In the genomic region with DNA sequence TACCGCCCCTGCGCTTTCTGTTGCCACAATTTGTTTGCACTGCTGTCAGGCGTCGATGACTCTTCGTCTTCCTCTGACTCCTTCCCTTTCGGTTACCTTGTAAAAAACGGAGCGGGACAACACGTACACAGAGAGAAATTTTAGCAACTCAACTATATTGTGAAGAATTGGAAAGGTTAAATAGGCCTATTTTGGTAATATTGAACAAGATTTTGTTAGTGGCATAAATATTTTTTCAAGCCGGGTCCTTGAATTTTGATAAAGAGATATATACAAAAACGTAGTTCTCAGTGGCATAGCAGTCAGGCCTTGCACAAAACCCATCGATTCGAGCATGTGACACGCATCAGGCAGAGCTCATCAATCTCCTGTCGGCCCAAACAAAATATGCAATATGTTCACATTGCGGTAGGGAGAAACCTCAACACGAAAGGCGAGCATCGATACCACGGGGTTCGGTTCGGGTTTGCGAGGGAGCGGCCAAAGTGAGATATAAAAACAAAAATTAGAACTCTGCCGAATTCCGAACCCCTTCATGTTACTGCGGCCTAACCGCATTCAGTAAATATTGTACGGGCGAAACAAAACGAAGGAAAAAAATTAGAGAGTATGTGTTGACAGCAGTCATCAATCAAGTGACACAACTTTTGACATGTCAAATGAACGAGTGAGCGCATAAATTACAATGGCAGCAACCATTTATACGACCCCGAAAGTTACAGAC, we compare ENCODE assay signal across 1 fruit fly cellular context.
TF ChIP-seq lines count a peak whose summit lies in the region.

No protein-coding gene starts in this region.

TF ChIP-seq in whole organism, embryonic, 481 proteins besides CTCF, POLR2A, EP300 and RAD21 (continued from another document and continues in another):
- no peak for TF ChIP-seq CG11247 (GFP tag; IDR thresholded peaks at IDR 0.05; lab: Robert Waterston, UW)
- peak; percentile 62 for TF ChIP-seq slbo (GFP tag; IDR thresholded peaks at IDR 0.05; lab: Robert Waterston, UW)
- TF ChIP-seq Max (GFP tag; optimal IDR thresholded peaks at IDR 0.05; lab: Kevin White, UChicago) = peak; percentile 73
- peak in 1 of 3 experiments; percentile 75 for TF ChIP-seq lola (GFP tag; optimal IDR thresholded peaks at IDR 0.05; lab: Kevin White, UChicago)
- TF ChIP-seq MTF-1 (GFP tag; optimal IDR thresholded peaks at IDR 0.05; lab: Kevin White, UChicago; ENCODE audit: borderline replicate concordance) = peak; percentile 66
- TF ChIP-seq dysf (GFP tag; IDR thresholded peaks at IDR 0.05; lab: Robert Waterston, UW) = peak; percentile 52; the same call in 2 of the 3 replicates
- peak; percentile 77 for TF ChIP-seq CG7271 (tag; optimal IDR thresholded peaks at IDR 0.05; lab: Kevin White, UChicago)
- TF ChIP-seq sisA (GFP tag; IDR thresholded peaks at IDR 0.05; lab: Robert Waterston, UW) = peak; percentile 53
- TF ChIP-seq prd (optimal IDR thresholded peaks at IDR 0.05; lab: Kevin White, UChicago) = no peak
- TF ChIP-seq prd (GFP tag; IDR thresholded peaks at IDR 0.05; lab: Robert Waterston, UW) = peak; percentile 92
- peak; percentile 24; the same call in 1 of the 2 replicates for TF ChIP-seq CG32532 (GFP tag; IDR thresholded peaks at IDR 0.05; lab: Robert Waterston, UW)
- peak; percentile 46; the same call in 2 of the 3 replicates for TF ChIP-seq Aef1 (GFP tag; IDR thresholded peaks at IDR 0.05; lab: Robert Waterston, UW)
- TF ChIP-seq CG9727 (GFP tag; optimal IDR thresholded peaks at IDR 0.05; lab: Kevin White, UChicago) = peak; percentile 93
- TF ChIP-seq amos (GFP tag; IDR thresholded peaks at IDR 0.05; lab: Robert Waterston, UW; ENCODE audit: partially characterized antibody) = no peak
- no peak for TF ChIP-seq CG10565 (GFP tag; optimal IDR thresholded peaks at IDR 0.05; lab: Kevin White, UChicago)
- TF ChIP-seq hth (optimal IDR thresholded peaks at IDR 0.05; lab: Kevin White, UChicago) = peak; percentile 96
- peak; percentile 55 for TF ChIP-seq ssp (GFP tag; IDR thresholded peaks at IDR 0.05; lab: Robert Waterston, UW)
- peak; percentile 46; the same call in 1 of the 2 replicates for TF ChIP-seq Nf-YA (GFP tag; IDR thresholded peaks at IDR 0.05; lab: Robert Waterston, UW)
- TF ChIP-seq eyg (GFP tag; optimal IDR thresholded peaks at IDR 0.05; lab: Kevin White, UChicago) = peak; percentile 44
- TF ChIP-seq tin (GFP tag; optimal IDR thresholded peaks at IDR 0.05; lab: Kevin White, UChicago) = peak; percentile 75
- no peak for TF ChIP-seq CG6791 (GFP tag; IDR thresholded peaks at IDR 0.05; lab: Robert Waterston, UW; ENCODE audit: partially characterized antibody)
- TF ChIP-seq CG15601 (tag; optimal IDR thresholded peaks at IDR 0.05; lab: Kevin White, UChicago) = peak; percentile 73
- peak; percentile 88 for TF ChIP-seq Camta (GFP tag; optimal IDR thresholded peaks at IDR 0.05; lab: Kevin White, UChicago)
- peak; percentile 19 for TF ChIP-seq CG4617 (GFP tag; optimal IDR thresholded peaks at IDR 0.05; lab: Kevin White, UChicago; ENCODE audit: borderline replicate concordance)
- TF ChIP-seq ttk (GFP tag; IDR thresholded peaks at IDR 0.05; lab: Robert Waterston, UW) = no peak
- TF ChIP-seq Sox100B (GFP tag; optimal IDR thresholded peaks at IDR 0.05; lab: Kevin White, UChicago) = peak; percentile 62
- TF ChIP-seq yki (optimal IDR thresholded peaks at IDR 0.05; lab: Kevin White, UChicago) = no peak
- TF ChIP-seq az2 (GFP tag; optimal IDR thresholded peaks at IDR 0.05; lab: Kevin White, UChicago) = peak; percentile 55
- peak; percentile 83 for TF ChIP-seq CG4424 (GFP tag; optimal IDR thresholded peaks at IDR 0.05; lab: Kevin White, UChicago)
- no peak for TF ChIP-seq CG9797 (GFP tag; optimal IDR thresholded peaks at IDR 0.05; lab: Kevin White, UChicago)
- TF ChIP-seq HLH4C (GFP tag; IDR thresholded peaks at IDR 0.05; lab: Robert Waterston, UW; ENCODE audit: partially characterized antibody) = no peak
- TF ChIP-seq CG6272 (GFP tag; IDR thresholded peaks at IDR 0.05; lab: Robert Waterston, UW) = peak; percentile 39; the same call in 1 of the 2 replicates
- peak; percentile 67; the same call in 1 of the 2 replicates for TF ChIP-seq dati (GFP tag; IDR thresholded peaks at IDR 0.05; lab: Robert Waterston, UW)
- TF ChIP-seq CG3995 (GFP tag; optimal IDR thresholded peaks at IDR 0.05; lab: Kevin White, UChicago) = no peak
- TF ChIP-seq C15 (GFP tag; IDR thresholded peaks at IDR 0.05; lab: Robert Waterston, UW) = no peak
- TF ChIP-seq CG8281 (tag; optimal IDR thresholded peaks at IDR 0.05; lab: Kevin White, UChicago) = peak; percentile 19
- TF ChIP-seq Mrtf (GFP tag; IDR thresholded peaks at IDR 0.05; lab: Robert Waterston, UW) = 0 out of 3 replicates have a peak, but pooled peaks have one; percentile 41
- TF ChIP-seq croc (GFP tag; conservative IDR thresholded peaks at IDR 0.05; lab: Robert Waterston, UW) = peak; percentile 75
- TF ChIP-seq CG12299 (tag; optimal IDR thresholded peaks at IDR 0.05; lab: Kevin White, UChicago) = no peak
- TF ChIP-seq CG12071 (GFP tag; optimal IDR thresholded peaks at IDR 0.05; lab: Kevin White, UChicago) = peak; percentile 39
- TF ChIP-seq klu (GFP tag; IDR thresholded peaks at IDR 0.05; lab: Robert Waterston, UW) = peak; percentile 71
- no peak for TF ChIP-seq CG43689 (GFP tag; IDR thresholded peaks at IDR 0.05; lab: Robert Waterston, UW)
- TF ChIP-seq CG12744 (GFP tag; optimal IDR thresholded peaks at IDR 0.05; lab: Kevin White, UChicago) = peak; percentile 50
- TF ChIP-seq CG8944 (GFP tag; optimal IDR thresholded peaks at IDR 0.05; lab: Kevin White, UChicago) = peak; percentile 68
- peak; percentile 16 for TF ChIP-seq D19A (tag; optimal IDR thresholded peaks at IDR 0.05; lab: Kevin White, UChicago)
- TF ChIP-seq CG12219 (GFP tag; optimal IDR thresholded peaks at IDR 0.05; lab: Kevin White, UChicago) = peak; percentile 15
- TF ChIP-seq Ets65A (GFP tag; lab: Kevin White, UChicago) = peak; percentile 95
- TF ChIP-seq CG10959 (GFP tag; IDR thresholded peaks at IDR 0.05; lab: Robert Waterston, UW) = peak; percentile 92
- TF ChIP-seq CG14710 (tag; optimal IDR thresholded peaks at IDR 0.05; lab: Kevin White, UChicago) = peak; percentile 90
- no peak for TF ChIP-seq BEAF-32 (GFP tag; optimal IDR thresholded peaks at IDR 0.05; lab: Kevin White, UChicago)
- no peak for TF ChIP-seq Opbp (GFP tag; IDR thresholded peaks at IDR 0.05; lab: Robert Waterston, UW; ENCODE audit: partially characterized antibody)
- peak; percentile 50 for TF ChIP-seq scrt (GFP tag; optimal IDR thresholded peaks at IDR 0.05; lab: Kevin White, UChicago)
- TF ChIP-seq eve (GFP tag; optimal IDR thresholded peaks at IDR 0.05; lab: Kevin White, UChicago) = peak; percentile 45 to 62
- peak; percentile 56 for TF ChIP-seq CG14667 (GFP tag; IDR thresholded peaks at IDR 0.05; lab: Robert Waterston, UW)
- TF ChIP-seq Side (GFP tag; optimal IDR thresholded peaks at IDR 0.05; lab: Kevin White, UChicago) = peak; percentile 83
- TF ChIP-seq CG6175 (GFP tag; IDR thresholded peaks at IDR 0.05; lab: Robert Waterston, UW) = no peak
- TF ChIP-seq CG17328 (GFP tag; IDR thresholded peaks at IDR 0.05; lab: Robert Waterston, UW) = peak; percentile 87
- peak; percentile 52 for TF ChIP-seq en (GFP tag; optimal IDR thresholded peaks at IDR 0.05; lab: Kevin White, UChicago)
- TF ChIP-seq exex (tag; optimal IDR thresholded peaks at IDR 0.05; lab: Kevin White, UChicago) = no peak
- TF ChIP-seq H2.0 (GFP tag; IDR thresholded peaks at IDR 0.05; lab: Robert Waterston, UW) = peak; percentile 58
- no peak for TF ChIP-seq Scr (GFP tag; IDR thresholded peaks at IDR 0.05; lab: Robert Waterston, UW; ENCODE audit: partially characterized antibody)
- TF ChIP-seq MESR4 (GFP tag; optimal IDR thresholded peaks at IDR 0.05; lab: Kevin White, UChicago) = peak; percentile 6
- TF ChIP-seq vvl (GFP tag; IDR thresholded peaks at IDR 0.05; lab: Robert Waterston, UW) = peak; percentile 82
- TF ChIP-seq CG8388 (GFP tag; optimal IDR thresholded peaks at IDR 0.05; lab: Kevin White, UChicago) = peak; percentile 42
- TF ChIP-seq stc (GFP tag; IDR thresholded peaks at IDR 0.05; lab: Robert Waterston, UW) = peak; percentile 51
- TF ChIP-seq CG5245 (GFP tag; optimal IDR thresholded peaks at IDR 0.05; lab: Kevin White, UChicago) = peak; percentile 70
- peak; percentile 67 for TF ChIP-seq tio (GFP tag; optimal IDR thresholded peaks at IDR 0.05; lab: Kevin White, UChicago)
- TF ChIP-seq peb (GFP tag; IDR thresholded peaks at IDR 0.05; lab: Robert Waterston, UW) = peak; percentile 69
- TF ChIP-seq chn (GFP tag; optimal IDR thresholded peaks at IDR 0.05; lab: Kevin White, UChicago) = peak; percentile 74
- peak; percentile 49 for TF ChIP-seq CG12659 (GFP tag; optimal IDR thresholded peaks at IDR 0.05; lab: Kevin White, UChicago)
- TF ChIP-seq CG6654 (GFP tag; optimal IDR thresholded peaks at IDR 0.05; lab: Kevin White, UChicago) = peak; percentile 29
- TF ChIP-seq ind (GFP tag; optimal IDR thresholded peaks at IDR 0.05; lab: Kevin White, UChicago) = peak; percentile 62
- TF ChIP-seq E2f1 (GFP tag; IDR thresholded peaks at IDR 0.05; lab: Robert Waterston, UW) = peak; percentile 70
- TF ChIP-seq org-1 (GFP tag; optimal IDR thresholded peaks at IDR 0.05; lab: Kevin White, UChicago) = peak; percentile 31
- TF ChIP-seq CG10543 (GFP tag; optimal IDR thresholded peaks at IDR 0.05; lab: Kevin White, UChicago) = no peak
- no peak for TF ChIP-seq salm (tag; optimal IDR thresholded peaks at IDR 0.05; lab: Kevin White, UChicago)
- TF ChIP-seq dimm (GFP tag; IDR thresholded peaks at IDR 0.05; lab: Robert Waterston, UW) = no peak
- peak; percentile 89 for TF ChIP-seq pnt (GFP tag; optimal IDR thresholded peaks at IDR 0.05; lab: Kevin White, UChicago)
- TF ChIP-seq pfk (GFP tag; optimal IDR thresholded peaks at IDR 0.05; lab: Kevin White, UChicago) = no peak
- TF ChIP-seq Hr39 (optimal IDR thresholded peaks at IDR 0.05; lab: Kevin White, UChicago) = no peak
- TF ChIP-seq CG11093 (GFP tag; IDR thresholded peaks at IDR 0.05; lab: Robert Waterston, UW) = 0 out of 3 replicates have a peak, but pooled peaks have one; percentile 43
- no peak for TF ChIP-seq CG12942 (GFP tag; optimal IDR thresholded peaks at IDR 0.05; lab: Kevin White, UChicago)
- no peak for TF ChIP-seq CG16779 (GFP tag; IDR thresholded peaks at IDR 0.05; lab: Robert Waterston, UW)
- 0 out of 3 replicates have a peak, but pooled peaks have one; percentile 15 for TF ChIP-seq CG2889 (GFP tag; IDR thresholded peaks at IDR 0.05; lab: Robert Waterston, UW)
- TF ChIP-seq CG7786 (GFP tag; optimal IDR thresholded peaks at IDR 0.05; lab: Kevin White, UChicago) = peak; percentile 67
- no peak for TF ChIP-seq hbn (GFP tag; IDR thresholded peaks at IDR 0.05; lab: Robert Waterston, UW; ENCODE audit: partially characterized antibody)
- TF ChIP-seq Lhr (GFP tag; optimal IDR thresholded peaks at IDR 0.05; lab: Kevin White, UChicago) = peak; percentile 60
- TF ChIP-seq seq (GFP tag; IDR thresholded peaks at IDR 0.05; lab: Robert Waterston, UW) = no peak
- peak; percentile 52 for TF ChIP-seq CG9876 (GFP tag; optimal IDR thresholded peaks at IDR 0.05; lab: Kevin White, UChicago)
- TF ChIP-seq CG17612 (GFP tag; IDR thresholded peaks at IDR 0.05; lab: Robert Waterston, UW) = no peak
- peak; percentile 52 for TF ChIP-seq esg (GFP tag; conservative IDR thresholded peaks at IDR 0.05; lab: Robert Waterston, UW)
- no peak for TF ChIP-seq Doc3 (GFP tag; IDR thresholded peaks at IDR 0.05; lab: Robert Waterston, UW; ENCODE audit: partially characterized antibody)
- peak; percentile 72 for TF ChIP-seq Awh (GFP tag; IDR thresholded peaks at IDR 0.05; lab: Robert Waterston, UW)
- TF ChIP-seq CG6765 (GFP tag; optimal IDR thresholded peaks at IDR 0.05; lab: Kevin White, UChicago) = no peak
- peak; percentile 74 for TF ChIP-seq CG10654 (GFP tag; optimal IDR thresholded peaks at IDR 0.05; lab: Kevin White, UChicago)
- TF ChIP-seq gfzf (GFP tag; optimal IDR thresholded peaks at IDR 0.05; lab: Kevin White, UChicago) = no peak
- TF ChIP-seq Dfd (GFP tag; optimal IDR thresholded peaks at IDR 0.05; lab: Kevin White, UChicago) = no peak
- TF ChIP-seq CG17361 (GFP tag; IDR thresholded peaks at IDR 0.05; lab: Robert Waterston, UW) = peak; percentile 87
- TF ChIP-seq ap (GFP tag; IDR thresholded peaks at IDR 0.05; lab: Robert Waterston, UW) = peak; percentile 48
- no peak for TF ChIP-seq Hand (GFP tag; optimal IDR thresholded peaks at IDR 0.05; lab: Kevin White, UChicago)
- TF ChIP-seq nerfin-1 (tag; optimal IDR thresholded peaks at IDR 0.05; lab: Kevin White, UChicago) = peak; percentile 63
- TF ChIP-seq ken (GFP tag; IDR thresholded peaks at IDR 0.05; lab: Robert Waterston, UW) = peak; percentile 73; the same call in 2 of the 3 replicates
- TF ChIP-seq CG13894 (tag; optimal IDR thresholded peaks at IDR 0.05; lab: Kevin White, UChicago) = no peak
- TF ChIP-seq CG9437 (GFP tag; optimal IDR thresholded peaks at IDR 0.05; lab: Kevin White, UChicago) = peak; percentile 40
- peak; percentile 50; the same call in 1 of the 2 replicates for TF ChIP-seq sens-2 (GFP tag; IDR thresholded peaks at IDR 0.05; lab: Robert Waterston, UW)
- TF ChIP-seq usp (GFP tag; optimal IDR thresholded peaks at IDR 0.05; lab: Kevin White, UChicago) = no peak
- TF ChIP-seq nau (GFP tag; optimal IDR thresholded peaks at IDR 0.05; lab: Kevin White, UChicago) = no peak
- peak; percentile 56; the same call in 1 of the 2 replicates for TF ChIP-seq ranshi (GFP tag; IDR thresholded peaks at IDR 0.05; lab: Robert Waterston, UW)
- peak; percentile 20; the same call in 1 of the 2 replicates for TF ChIP-seq MBD-R2 (GFP tag; IDR thresholded peaks at IDR 0.05; lab: Robert Waterston, UW)
- TF ChIP-seq tx (GFP tag; optimal IDR thresholded peaks at IDR 0.05; lab: Kevin White, UChicago) = peak; percentile 42
- TF ChIP-seq maf-S (GFP tag; optimal IDR thresholded peaks at IDR 0.05; lab: Kevin White, UChicago) = peak; percentile 45
- no peak for TF ChIP-seq CG15479 (GFP tag; optimal IDR thresholded peaks at IDR 0.05; lab: Kevin White, UChicago)
- peak; percentile 66 for TF ChIP-seq CG13424 (tag; optimal IDR thresholded peaks at IDR 0.05; lab: Kevin White, UChicago)
- TF ChIP-seq CG11085 (GFP tag; IDR thresholded peaks at IDR 0.05; lab: Robert Waterston, UW) = peak; percentile 37; the same call in 1 of the 2 replicates
- TF ChIP-seq z (GFP tag; IDR thresholded peaks at IDR 0.05; lab: Robert Waterston, UW) = 0 out of 3 replicates have a peak, but pooled peaks have one; percentile 51
- peak; percentile 70 for TF ChIP-seq HLH3B (GFP tag; IDR thresholded peaks at IDR 0.05; lab: Robert Waterston, UW)
- peak; percentile 64; the same call in 2 of the 3 replicates for TF ChIP-seq CG11695 (GFP tag; IDR thresholded peaks at IDR 0.05; lab: Robert Waterston, UW)
- peak; percentile 93 for TF ChIP-seq ara (GFP tag; IDR thresholded peaks at IDR 0.05; lab: Robert Waterston, UW)
- TF ChIP-seq lab (GFP tag; optimal IDR thresholded peaks at IDR 0.05; lab: Kevin White, UChicago) = peak; percentile 75
- TF ChIP-seq Sox102F (GFP tag; optimal IDR thresholded peaks at IDR 0.05; lab: Kevin White, UChicago) = peak; percentile 45
